Worm (Caenorhabditis elegans): Measurements from ENCODE around the gene F14F9.2.

DNA sequence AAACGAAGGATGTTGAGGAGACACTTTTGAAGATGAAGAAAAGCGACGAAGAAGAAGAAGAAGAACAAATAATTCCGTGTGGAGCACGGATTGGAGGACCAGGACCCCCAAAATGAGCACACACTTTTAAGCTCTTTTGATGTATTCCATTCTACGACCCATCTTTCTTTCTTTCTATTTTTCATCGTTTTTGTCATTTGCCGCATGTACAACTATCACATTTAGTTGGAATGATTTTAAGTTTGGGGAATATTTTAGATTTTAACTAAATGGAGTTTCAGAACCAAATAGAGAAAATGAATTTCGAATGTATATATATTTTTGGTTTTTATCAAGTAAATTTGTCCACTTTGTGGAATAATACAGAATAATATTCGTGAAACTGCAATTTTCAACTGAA lies 45.7 kb upstream of the F14F9.2 start, which contains the start of gene unc-46:
- no peak for TF ChIP-seq R02D3.7 (tag; optimal IDR thresholded peaks at IDR 0.05)
- no peak for TF ChIP-seq dpl-1 (GFP tag; optimal IDR thresholded peaks at IDR 0.05)
- no peak for TF ChIP-seq zag-1 (tag; optimal IDR thresholded peaks at IDR 0.05)
- no peak for TF ChIP-seq ces-1 (GFP tag; optimal IDR thresholded peaks at IDR 0.05)
- no peak for TF ChIP-seq aly-2 (tag; optimal IDR thresholded peaks at IDR 0.05)
- no peak for TF ChIP-seq nhr-111 (GFP tag; optimal IDR thresholded peaks at IDR 0.05)
- no peak for TF ChIP-seq php-3 (GFP tag; IDR thresholded peaks at IDR 0.05)
- TF ChIP-seq sdz-12 (GFP tag; optimal IDR thresholded peaks at IDR 0.05): no peak
- no peak for TF ChIP-seq lin-13 (GFP tag; optimal IDR thresholded peaks at IDR 0.05)
- no peak for TF ChIP-seq fkh-10 (GFP tag; optimal IDR thresholded peaks at IDR 0.05)
- TF ChIP-seq nhr-6 (tag; optimal IDR thresholded peaks at IDR 0.05): no peak
